Fruit fly (Drosophila melanogaster) whole organism, prepupa: ENCODE measurements around the gene Snoo.

Experiments
- Blimp-1 ChIP-seq: fragments of 200-800 bp; sonication (Bioruptor generic); optimal IDR thresholded peaks from 3 replicates; lab custom pipeline; 2017; ENCODE audit warnings: missing biosample characterization, missing genetic modification characterization, mild to moderate bottlenecking, moderate library complexity, missing genetic modification reagents
- CG10669 ChIP-seq: fragments of 200-800 bp; sonication (Bioruptor generic); optimal IDR thresholded peaks from 3 replicates; lab custom pipeline; 2018; ENCODE audit warnings: missing biosample characterization, mild to moderate bottlenecking, missing genetic modification characterization, moderate library complexity
- CG11294 ChIP-seq: fragments of 200-800 bp; sonication (Bioruptor generic); IDR thresholded peaks from 2 replicates; pipeline ENCODE4 v1.3.6; 2022; ENCODE audit warnings: missing biosample characterization, missing genetic modification characterization
- CG15336 ChIP-seq: fragments of 200-800 bp; sonication (Bioruptor generic); IDR thresholded peaks from 2 replicates; pipeline ENCODE4 v1.3.6; 2022; ENCODE audit warnings: missing biosample characterization, missing genetic modification characterization
- CG1621 ChIP-seq: fragments of 200-800 bp; sonication (Bioruptor generic); optimal IDR thresholded peaks from 3 replicates; lab custom pipeline; 2018; ENCODE audit warnings: missing biosample characterization, mild to moderate bottlenecking, missing genetic modification characterization
- CG3032 ChIP-seq: fragments of 200-800 bp; optimal IDR thresholded peaks from 2 replicates; lab custom pipeline; 2019; ENCODE audit warnings: missing biosample characterization, mild to moderate bottlenecking, missing genetic modification characterization, moderate library complexity
- CG31627 ChIP-seq: fragments of 200-800 bp; sonication (Bioruptor generic); optimal IDR thresholded peaks from 3 replicates; lab custom pipeline; 2016; ENCODE audit warnings: missing biosample characterization, missing genetic modification characterization
- CG32006 ChIP-seq: fragments of 200-800 bp; sonication (Bioruptor generic); optimal IDR thresholded peaks from 3 replicates; lab custom pipeline; 2017; ENCODE audit warnings: missing biosample characterization, mild to moderate bottlenecking, missing genetic modification characterization
- CG34406 ChIP-seq: fragments of 200-800 bp; sonication (Bioruptor generic); optimal IDR thresholded peaks from 3 replicates; lab custom pipeline; 2016; ENCODE audit warnings: missing biosample characterization, missing genetic modification characterization
- CG3919 ChIP-seq: fragments of 200-800 bp; sonication (Bioruptor generic); optimal IDR thresholded peaks from 3 replicates; lab custom pipeline; 2016; ENCODE audit warnings: missing biosample characterization, missing genetic modification characterization
- CG6276 ChIP-seq: fragments of 200-800 bp; sonication (Bioruptor generic); optimal IDR thresholded peaks from 2 replicates; lab custom pipeline; 2017; ENCODE audit warnings: missing biosample characterization, mild to moderate bottlenecking, missing genetic modification characterization
- CG6792 ChIP-seq: fragments of 200-800 bp; sonication (Bioruptor generic); optimal IDR thresholded peaks from 3 replicates; lab custom pipeline; 2016; ENCODE audit warnings: missing biosample characterization, missing genetic modification characterization
- CG6808 ChIP-seq: fragments of 200-800 bp; sonication (Bioruptor generic); optimal IDR thresholded peaks from 3 replicates; lab custom pipeline; 2017; ENCODE audit warnings: missing biosample characterization, missing genetic modification characterization, mild to moderate bottlenecking, moderate library complexity, missing genetic modification reagents
- CG6854 ChIP-seq: fragments of 200-800 bp; sonication (Bioruptor generic); optimal IDR thresholded peaks from 2 replicates; lab custom pipeline; 2017; ENCODE audit warnings: missing biosample characterization, mild to moderate bottlenecking, missing genetic modification characterization
- CG7368 ChIP-seq: fragments of 200-800 bp; sonication (Bioruptor generic); optimal IDR thresholded peaks from 3 replicates; lab custom pipeline; 2016; ENCODE audit warnings: missing biosample characterization, missing genetic modification characterization
- CG8119 ChIP-seq: fragments of 200-800 bp; sonication (Bioruptor generic); IDR thresholded peaks from 3 replicates; pipeline ENCODE4 v1.3.6; 2022; ENCODE audit warnings: missing biosample characterization, missing genetic modification characterization
- CG8319 ChIP-seq: fragments of 200-800 bp; sonication (Bioruptor generic); optimal IDR thresholded peaks from 3 replicates; lab custom pipeline; 2016; ENCODE audit warnings: missing biosample characterization, missing genetic modification characterization
- CG8632 ChIP-seq: fragments of 200-800 bp; sonication (Bioruptor generic); optimal IDR thresholded peaks from 3 replicates; lab custom pipeline; 2016; ENCODE audit warnings: missing biosample characterization, missing genetic modification characterization
- CG9139 ChIP-seq: fragments of 200-800 bp; sonication (Bioruptor generic); optimal IDR thresholded peaks from 3 replicates; lab custom pipeline; 2017; ENCODE audit warnings: missing biosample characterization, mild to moderate bottlenecking, missing genetic modification characterization
- Eip75B ChIP-seq: fragments of 200-800 bp; sonication (Bioruptor generic); optimal IDR thresholded peaks from 3 replicates; lab custom pipeline; 2016; ENCODE audit warnings: missing biosample characterization, missing genetic modification characterization
- Eip78C ChIP-seq: fragments of 200-800 bp; sonication (Bioruptor generic); peaks from one replicate; lab custom pipeline; 2016; ENCODE audit warnings: missing biosample characterization, missing genetic modification characterization
- Ets96B ChIP-seq: fragments of 200-800 bp; optimal IDR thresholded peaks from 2 replicates; lab custom pipeline; 2019; ENCODE audit warnings: missing biosample characterization, mild to moderate bottlenecking, missing genetic modification characterization, moderate library complexity
- Gug ChIP-seq: fragments of 200-800 bp; sonication (Bioruptor generic); IDR thresholded peaks from 2 replicates; pipeline ENCODE4 v1.3.6; 2022; ENCODE audit warnings: missing biosample characterization, missing genetic modification characterization
- Hr38 ChIP-seq: sonication (Bioruptor generic); optimal IDR thresholded peaks from 2 replicates; lab custom pipeline; 2016; ENCODE audit warnings: missing biosample characterization, missing genetic modification characterization
- Hr39 ChIP-seq: fragments of 200-800 bp; sonication (Bioruptor generic); optimal IDR thresholded peaks from 2 replicates; lab custom pipeline; 2016; ENCODE audit warnings: missing biosample characterization, missing genetic modification characterization
- Hr4 ChIP-seq: fragments of 200-800 bp; sonication (Bioruptor generic); optimal IDR thresholded peaks from 3 replicates; lab custom pipeline; 2016; ENCODE audit warnings: missing biosample characterization, missing genetic modification characterization
- OdsH ChIP-seq: fragments of 200-800 bp; sonication (Bioruptor generic); optimal IDR thresholded peaks from 3 replicates; lab custom pipeline; 2016; ENCODE audit warnings: missing biosample characterization, missing genetic modification characterization
- Smox ChIP-seq: fragments of 200-800 bp; sonication (Bioruptor generic); optimal IDR thresholded peaks from 3 replicates; lab custom pipeline; 2016; ENCODE audit warnings: missing biosample characterization, missing genetic modification characterization
- achi ChIP-seq: fragments of 200-800 bp; sonication (Bioruptor generic); optimal IDR thresholded peaks from 3 replicates; lab custom pipeline; 2016; ENCODE audit warnings: missing biosample characterization, missing genetic modification characterization
- acj6 ChIP-seq: fragments of 200-800 bp; sonication (Bioruptor generic); optimal IDR thresholded peaks from 3 replicates; lab custom pipeline; 2016; ENCODE audit warnings: missing biosample characterization, missing genetic modification characterization
- cyc ChIP-seq: fragments of 200-800 bp; sonication (Bioruptor generic); optimal IDR thresholded peaks from 3 replicates; lab custom pipeline; 2016; ENCODE audit warnings: missing biosample characterization, missing genetic modification characterization
- dac ChIP-seq: fragments of 200-800 bp; sonication (Bioruptor generic); optimal IDR thresholded peaks from 2 replicates; lab custom pipeline; 2017; ENCODE audit warnings: missing biosample characterization, mild to moderate bottlenecking, missing genetic modification characterization
- dsx ChIP-seq: fragments of 200-800 bp; optimal IDR thresholded peaks from 3 replicates; lab custom pipeline; 2019; ENCODE audit warnings: missing biosample characterization, mild to moderate bottlenecking, missing genetic modification characterization, moderate library complexity; ENCODE audit not compliant: poor library complexity, severe bottlenecking
- eg ChIP-seq: fragments of 200-800 bp; sonication (Bioruptor generic); IDR thresholded peaks from 3 replicates; pipeline ENCODE4 v1.3.6; 2022; ENCODE audit warnings: missing biosample characterization, missing genetic modification characterization
- esn ChIP-seq: fragments of 200-800 bp; sonication (Bioruptor generic); optimal IDR thresholded peaks from 2 replicates; lab custom pipeline; 2016; ENCODE audit warnings: missing biosample characterization, mild to moderate bottlenecking, missing genetic modification characterization, moderate library complexity
- fkh ChIP-seq: fragments of 200-800 bp; sonication (Bioruptor generic); optimal IDR thresholded peaks from 3 replicates; lab custom pipeline; 2017; ENCODE audit warnings: missing biosample characterization, mild to moderate bottlenecking, missing genetic modification characterization, moderate library complexity
- net ChIP-seq: fragments of 200-800 bp; sonication (Bioruptor generic); optimal IDR thresholded peaks from 3 replicates; lab custom pipeline; 2016; ENCODE audit warnings: missing biosample characterization, missing genetic modification characterization
- pdm3 ChIP-seq: fragments of 200-800 bp; sonication (Bioruptor generic); optimal IDR thresholded peaks from 3 replicates; lab custom pipeline; 2016; ENCODE audit warnings: missing biosample characterization, missing genetic modification characterization
- salr ChIP-seq, 2 experiments: fragments of 200-800 bp; sonication (Bioruptor generic); optimal IDR thresholded peaks; 3 replicates each; lab custom pipeline; 2016 to 2018; ENCODE audit warnings: missing biosample characterization in 2 of 2, missing genetic modification characterization in 2 of 2, mild to moderate bottlenecking in 1 of 2
- spab ChIP-seq: fragments of 200-800 bp; sonication (Bioruptor generic); optimal IDR thresholded peaks from 2 replicates; lab custom pipeline; 2017; ENCODE audit warnings: missing biosample characterization, mild to moderate bottlenecking, missing genetic modification characterization, missing genetic modification reagents
- ss ChIP-seq, 2 experiments: fragments of 200-800 bp; sonication (Bioruptor generic); optimal IDR thresholded peaks; 2 replicates in 1 of 2; 3 replicates in 1 of 2; lab custom pipeline; 2017 to 2018; ENCODE audit warnings: mild to moderate bottlenecking in 2 of 2, missing biosample characterization in 2 of 2, missing genetic modification characterization in 2 of 2, moderate library complexity in 1 of 2
- svp ChIP-seq: fragments of 200-800 bp; sonication (Bioruptor generic); peaks from one replicate; lab custom pipeline; 2016; ENCODE audit warnings: missing biosample characterization, missing genetic modification characterization
- topi ChIP-seq: fragments of 200-800 bp; sonication (Bioruptor generic); optimal IDR thresholded peaks from 3 replicates; lab custom pipeline; 2016; ENCODE audit warnings: missing biosample characterization, missing genetic modification characterization
- vri ChIP-seq: fragments of 200-800 bp; sonication (Bioruptor generic); optimal IDR thresholded peaks from 3 replicates; lab custom pipeline; 2016; ENCODE audit warnings: missing biosample characterization, mild to moderate bottlenecking, missing genetic modification characterization

Gene Snoo

dm6 chr2L:7871332-7871731 is 112.7 kb downstream of the Snoo start, which contains the start of gene Proc:
Proc (minus strand) TSS chr2L:7871432.
- TF ChIP-seq eg (no peak), CG6792 (no peak), net (GFP tag; lab: Kevin White, UChicago) (no peak), CG6854 (GFP tag; lab: Kevin White, UChicago) (no peak)

- TF ChIP-seq Gug = no peak
- TF ChIP-seq CG8632 = no peak
- 0 out of 2 replicates have a peak, but pooled peaks have one; percentile 10 for TF ChIP-seq CG11294 (GFP tag; lab: Robert Waterston, UW)
- TF ChIP-seq Ets96B = no peak
- no peak for TF ChIP-seq CG15336 (GFP tag; lab: Robert Waterston, UW)
- no peak for TF ChIP-seq vri (GFP tag; lab: Kevin White, UChicago)
- peak; percentile 34 for TF ChIP-seq Eip78C
- TF ChIP-seq CG8319 (GFP tag; lab: Kevin White, UChicago) = no peak
- no peak for TF ChIP-seq CG34406 (GFP tag; lab: Kevin White, UChicago)
- peak; percentile 34 for TF ChIP-seq CG32006 (GFP tag; lab: Kevin White, UChicago)
- no peak for TF ChIP-seq CG9139 (GFP tag; lab: Kevin White, UChicago)
- TF ChIP-seq Hr39 (GFP tag; lab: Kevin White, UChicago) = no peak
- TF ChIP-seq CG31627 = no peak
- TF ChIP-seq svp (GFP tag; lab: Kevin White, UChicago) = peak; percentile 71
- peak; percentile 17; the same call in 1 of the 3 replicates for TF ChIP-seq eg
Observed at dm6 chr2L:7870212-7870611, 113.8 kb downstream of the Snoo start.

- TF ChIP-seq CG10669 (GFP tag; lab: Kevin White, UChicago) = peak; percentile 44
- peak in 1 of 2 experiments; percentile 30 for TF ChIP-seq ss (GFP tag; optimal IDR thresholded peaks at IDR 0.05; lab: Kevin White, UChicago)
- TF ChIP-seq Blimp-1 = no peak
- no peak for TF ChIP-seq CG7368
- TF ChIP-seq cyc (GFP tag; lab: Kevin White, UChicago) = no peak
- no peak for TF ChIP-seq CG31627
- peak; percentile 35 for TF ChIP-seq CG3032 (tag; lab: Kevin White, UChicago)
- TF ChIP-seq CG3919 (GFP tag; lab: Kevin White, UChicago) = peak; percentile 33
- peak; percentile 33 for TF ChIP-seq spab
- TF ChIP-seq Hr4 (GFP tag; lab: Kevin White, UChicago) = peak; percentile 18
- TF ChIP-seq fkh (GFP tag; lab: Kevin White, UChicago) = no peak
- TF ChIP-seq Ets96B = peak; percentile 40
- no peak for TF ChIP-seq net (GFP tag; lab: Kevin White, UChicago)
- peak; percentile 78 for TF ChIP-seq Eip78C
- no peak for TF ChIP-seq dac
- TF ChIP-seq CG1621 = peak; percentile 13
- peak; percentile 18 for TF ChIP-seq Eip75B (GFP tag; lab: Kevin White, UChicago)
- peak; percentile 1 for TF ChIP-seq CG8319 (GFP tag; lab: Kevin White, UChicago)
- no peak for TF ChIP-seq CG9139 (GFP tag; lab: Kevin White, UChicago)
- TF ChIP-seq CG6276 (GFP tag; lab: Kevin White, UChicago) = peak; percentile 2
- no peak for TF ChIP-seq topi (GFP tag; lab: Kevin White, UChicago)
- TF ChIP-seq OdsH (GFP tag; lab: Kevin White, UChicago) = peak; percentile 36
- TF ChIP-seq achi = peak; percentile 5
- peak; percentile 43 for TF ChIP-seq dsx (GFP tag; lab: Kevin White, UChicago)
- TF ChIP-seq eg = 0 out of 3 replicates have a peak, but pooled peaks have one; percentile 25
- TF ChIP-seq Hr38 = no peak
- peak; percentile 12 for TF ChIP-seq pdm3 (GFP tag; lab: Kevin White, UChicago)
- peak; percentile 36 for TF ChIP-seq CG32006 (GFP tag; lab: Kevin White, UChicago)
- 0 out of 2 replicates have a peak, but pooled peaks have one; percentile 13 for TF ChIP-seq CG15336 (GFP tag; lab: Robert Waterston, UW)
- peak in 1 of 2 experiments; percentile 20 for TF ChIP-seq salr (GFP tag; optimal IDR thresholded peaks at IDR 0.05; lab: Kevin White, UChicago)
- TF ChIP-seq Smox (GFP tag; lab: Kevin White, UChicago) = no peak
- TF ChIP-seq CG6808 (GFP tag; lab: Kevin White, UChicago) = peak; percentile 10
- peak; percentile 6 for TF ChIP-seq acj6 (GFP tag; lab: Kevin White, UChicago)
- TF ChIP-seq CG8119 = peak; percentile 37; the same call in 1 of the 3 replicates
- no peak for TF ChIP-seq esn (GFP tag; lab: Kevin White, UChicago)
Observed at dm6 chr2L:7868608-7869007, 115.4 kb downstream of the Snoo start.
